Fruit fly (Drosophila melanogaster): ENCODE results near the gene elfless.
A peak's percentile ranks its signal among the peaks of the same experiment; 100 is the strongest.

DNA sequence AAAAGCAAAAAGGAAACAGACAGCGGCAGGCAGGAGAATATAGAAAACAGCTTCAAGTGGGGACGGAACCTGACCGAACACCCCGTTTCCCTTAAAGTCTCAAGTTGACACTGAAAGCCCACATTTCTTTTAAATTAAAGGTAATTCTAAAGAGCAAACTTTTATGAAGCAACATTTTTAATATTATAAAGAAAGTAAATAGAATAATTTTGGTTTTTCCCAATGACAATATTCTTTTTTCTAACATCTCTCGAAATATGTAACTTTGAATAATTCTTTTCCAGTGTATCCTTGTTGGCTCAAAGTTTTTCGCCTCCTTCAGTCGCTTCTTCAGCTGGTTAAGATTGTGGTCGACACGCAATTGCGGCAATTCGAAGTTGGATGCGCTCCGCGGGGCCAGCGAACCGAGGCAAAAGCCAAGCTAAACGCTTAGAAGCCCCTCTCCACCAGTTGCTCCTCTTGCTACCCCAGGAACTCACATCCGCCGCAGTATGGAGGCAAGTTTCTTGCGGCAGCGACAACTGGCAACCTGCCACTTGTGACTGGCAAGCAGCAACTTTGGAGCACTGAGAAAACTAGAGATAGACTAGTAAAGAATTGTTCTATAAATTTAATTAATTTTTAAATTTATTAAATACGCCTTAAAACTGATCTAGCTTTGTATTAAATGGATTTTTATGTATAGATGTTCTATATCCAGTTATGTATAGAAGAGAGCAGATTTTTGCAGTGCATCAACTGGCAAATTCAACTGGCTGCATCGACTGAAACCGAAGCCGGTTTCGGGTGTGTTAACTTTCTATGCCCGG is 8.0 kb downstream of the elfless start:
- TF ChIP-seq h (GFP tag; optimal IDR thresholded peaks at IDR 0.05) (peak; percentile 77), lola (GFP tag; optimal IDR thresholded peaks at IDR 0.05) (no peak), GATAd (GFP tag; optimal IDR thresholded peaks at IDR 0.05) (no peak), Hr83 (GFP tag; optimal IDR thresholded peaks at IDR 0.05; ENCODE audit: poor library complexity, severe bottlenecking) (no peak), Jra (GFP tag; optimal IDR thresholded peaks at IDR 0.05) (peak; percentile 34), pan (optimal IDR thresholded peaks at IDR 0.05) (no peak), psq (GFP tag; optimal IDR thresholded peaks at IDR 0.05) (peak; percentile 80)
